Worm (Caenorhabditis elegans) whole organism, L1 larva: ENCODE measurements around the gene col-3.
A peak's percentile ranks its signal among the peaks of the same experiment; 100 is the strongest.

Experiments used
- C04F5.9 ChIP-seq: sonication (generic microtip); optimal IDR thresholded peaks from 2 replicates; lab custom pipeline; 2016; ENCODE audit warnings: missing genetic modification characterization, missing compliant biosample characterization
- C34B4.2 ChIP-seq: sonication (generic microtip); optimal IDR thresholded peaks from 2 replicates; lab custom pipeline; 2017; ENCODE audit warnings: mild to moderate bottlenecking, missing genetic modification characterization, missing compliant biosample characterization
- F16B12.6 ChIP-seq: fragments of 150-350 bp; optimal IDR thresholded peaks from 2 replicates; lab custom pipeline; 2014; ENCODE audit warnings: missing biosample characterization, missing genetic modification characterization
- Y116A8C.19 ChIP-seq: sonication (generic microtip); optimal IDR thresholded peaks from 2 replicates; lab custom pipeline; 2016; ENCODE audit warnings: missing compliant biosample characterization, missing genetic modification characterization, borderline replicate concordance
- aly-2 ChIP-seq: fragments of 150-350 bp; optimal IDR thresholded peaks from 2 replicates; lab custom pipeline; 2014; ENCODE audit warnings: missing biosample characterization, missing genetic modification characterization
- blmp-1 ChIP-seq: fragments of 150-350 bp; optimal IDR thresholded peaks from 2 replicates; lab custom pipeline; 2014; ENCODE audit warnings: missing biosample characterization, missing genetic modification characterization
- ceh-63 ChIP-seq: fragments of 200-800 bp; sonication (Bioruptor generic); optimal IDR thresholded peaks from 2 replicates; lab custom pipeline; 2018; ENCODE audit warnings: mild to moderate bottlenecking, missing genetic modification characterization, missing compliant biosample characterization
- ceh-8 ChIP-seq: fragments of 200-800 bp; sonication (Bioruptor generic); optimal IDR thresholded peaks from 2 replicates; lab custom pipeline; 2018; ENCODE audit warnings: mild to moderate bottlenecking, missing genetic modification characterization, moderate library complexity, missing compliant biosample characterization
- ceh-82 ChIP-seq, 3 experiments: fragments of 150-350 bp in 1 of 3; sonication (generic microtip) in 2 of 3; optimal IDR thresholded peaks; 2 replicates each; lab custom pipeline; 2014 to 2017; ENCODE audit warnings: missing biosample characterization in 3 of 3, missing genetic modification characterization in 3 of 3
- ceh-88 ChIP-seq: fragments of 200-800 bp; sonication (Bioruptor generic); IDR thresholded peaks from 2 replicates; pipeline ENCODE4 v1.3.6; 2022; ENCODE audit warnings: missing genetic modification characterization, missing compliant biosample characterization
- ceh-90 ChIP-seq: sonication (generic microtip); optimal IDR thresholded peaks from 2 replicates; lab custom pipeline; 2016; ENCODE audit warnings: missing genetic modification characterization, missing compliant biosample characterization
- ces-1 ChIP-seq: fragments of 150-350 bp; optimal IDR thresholded peaks from 2 replicates; lab custom pipeline; 2014; ENCODE audit warnings: missing biosample characterization, missing genetic modification reagents, missing genetic modification characterization
- dpl-1 ChIP-seq, 3 experiments: fragments of 150-350 bp in 2 of 3; sonication (generic microtip) in 1 of 3; optimal IDR thresholded peaks; 2 replicates each; lab custom pipeline; 2014 to 2017; ENCODE audit warnings: missing biosample characterization in 3 of 3, missing genetic modification characterization in 3 of 3, missing genetic modification reagents in 3 of 3
- dsc-1 ChIP-seq: sonication (generic microtip); optimal IDR thresholded peaks from 2 replicates; lab custom pipeline; 2016; ENCODE audit warnings: mild to moderate bottlenecking, missing genetic modification characterization, missing compliant biosample characterization
- efl-1 ChIP-seq, 4 experiments: fragments of 150-350 bp; optimal IDR thresholded peaks in 3 of 4; peaks in 1 of 4; 1 replicate in 1 of 4; 2 replicates in 3 of 4; lab custom pipeline; 2014; ENCODE audit warnings: missing biosample characterization in 2 of 4, missing genetic modification characterization in 2 of 4, missing genetic modification reagents in 2 of 4
- efl-3 ChIP-seq: fragments of 200-800 bp; sonication (Bioruptor generic); optimal IDR thresholded peaks from 2 replicates; lab custom pipeline; 2018; ENCODE audit warnings: mild to moderate bottlenecking, missing genetic modification characterization, missing compliant biosample characterization
- egl-13 ChIP-seq: sonication (generic microtip); optimal IDR thresholded peaks from 2 replicates; lab custom pipeline; 2016; ENCODE audit warnings: missing genotype, missing genetic modification reagents, missing genetic modification characterization, missing compliant biosample characterization
- elt-2 ChIP-seq: sonication (generic microtip); optimal IDR thresholded peaks from 2 replicates; lab custom pipeline; 2016; ENCODE audit warnings: missing genetic modification characterization, mild to moderate bottlenecking, inconsistent platforms, missing compliant biosample characterization, missing genetic modification reagents
- fkh-10 ChIP-seq: sonication (generic microtip); optimal IDR thresholded peaks from 2 replicates; lab custom pipeline; 2017; ENCODE audit warnings: missing biosample characterization, missing genetic modification reagents, missing genetic modification characterization
- fkh-4 ChIP-seq: sonication (generic microtip); optimal IDR thresholded peaks from 2 replicates; lab custom pipeline; 2016; ENCODE audit warnings: missing compliant biosample characterization, missing genetic modification characterization, borderline replicate concordance
- fos-1 ChIP-seq: fragments of 150-350 bp; optimal IDR thresholded peaks from 2 replicates; lab custom pipeline; 2014; ENCODE audit warnings: missing biosample characterization, missing genetic modification characterization
- grh-1 ChIP-seq: fragments of 200-800 bp; sonication (Bioruptor generic); IDR thresholded peaks from 2 replicates; pipeline ENCODE4 v1.3.6; 2022; ENCODE audit warnings: missing genetic modification reagents, missing genetic modification characterization, missing compliant biosample characterization
- hlh-4 ChIP-seq: sonication (generic microtip); optimal IDR thresholded peaks from 2 replicates; lab custom pipeline; 2016; ENCODE audit warnings: mild to moderate bottlenecking, missing genetic modification characterization, missing compliant biosample characterization
- hpl-2 ChIP-seq: fragments of 150-350 bp; optimal IDR thresholded peaks from 2 replicates; lab custom pipeline; 2014; ENCODE audit warnings: missing biosample characterization, missing genetic modification reagents, missing genetic modification characterization
- irx-1 ChIP-seq: sonication (generic microtip); optimal IDR thresholded peaks from 2 replicates; lab custom pipeline; 2016; ENCODE audit warnings: missing genetic modification characterization, missing compliant biosample characterization
- isw-1 ChIP-seq: fragments of 200-800 bp; sonication (Bioruptor generic); IDR thresholded peaks from 2 replicates; pipeline ENCODE4 v1.3.6; 2022; ENCODE audit warnings: missing genetic modification characterization, missing compliant biosample characterization
- lin-13 ChIP-seq: fragments of 150-350 bp; optimal IDR thresholded peaks from 2 replicates; lab custom pipeline; 2014; ENCODE audit warnings: missing biosample characterization, missing genetic modification reagents, missing genetic modification characterization
- lin-14 ChIP-seq: fragments of 200-800 bp; sonication (Bioruptor generic); optimal IDR thresholded peaks from 2 replicates; lab custom pipeline; 2018; ENCODE audit warnings: mild to moderate bottlenecking, missing genetic modification characterization, moderate library complexity, missing compliant biosample characterization
- lir-3 ChIP-seq: sonication (generic microtip); optimal IDR thresholded peaks from 2 replicates; lab custom pipeline; 2016; ENCODE audit warnings: mild to moderate bottlenecking, missing genetic modification characterization, moderate library complexity, missing compliant biosample characterization; ENCODE audit not compliant: poor library complexity
- lsy-2 ChIP-seq, 2 experiments: fragments of 150-350 bp; optimal IDR thresholded peaks; 2 replicates each; lab custom pipeline; 2014; ENCODE audit warnings: missing biosample characterization in 2 of 2, missing genetic modification characterization in 2 of 2
- mab-9 ChIP-seq: fragments of 200-800 bp; sonication (Bioruptor generic); IDR thresholded peaks from 2 replicates; pipeline ENCODE4 v1.3.6; 2022; ENCODE audit warnings: missing genetic modification reagents, missing genetic modification characterization, missing compliant biosample characterization
- mdl-1 ChIP-seq, 2 experiments: fragments of 150-350 bp; optimal IDR thresholded peaks; 2 replicates each; lab custom pipeline; 2014 to 2017; ENCODE audit warnings: missing biosample characterization in 2 of 2, missing genetic modification characterization in 2 of 2, inconsistent platforms in 1 of 2
- mef-2 ChIP-seq: fragments of 150-350 bp; optimal IDR thresholded peaks from 2 replicates; lab custom pipeline; 2014; ENCODE audit warnings: missing biosample characterization, missing genetic modification characterization
- mep-1 ChIP-seq: fragments of 150-350 bp; optimal IDR thresholded peaks from 2 replicates; lab custom pipeline; 2014; ENCODE audit warnings: missing biosample characterization, missing genetic modification characterization
- nhr-11 ChIP-seq: fragments of 150-350 bp; optimal IDR thresholded peaks from 2 replicates; lab custom pipeline; 2014; ENCODE audit warnings: missing biosample characterization, missing genetic modification characterization
- nhr-19 ChIP-seq: fragments of 200-800 bp; sonication (Bioruptor generic); conservative IDR thresholded peaks from 2 replicates; pipeline ENCODE4 v1.3.6; 2022; ENCODE audit warnings: missing genetic modification characterization, missing compliant biosample characterization
- nhr-20 ChIP-seq: sonication (generic microtip); optimal IDR thresholded peaks from 2 replicates; lab custom pipeline; 2016; ENCODE audit warnings: mild to moderate bottlenecking, missing genetic modification characterization, missing compliant biosample characterization
- nhr-237 ChIP-seq: fragments of 150-350 bp; optimal IDR thresholded peaks from 2 replicates; lab custom pipeline; 2014; ENCODE audit warnings: missing biosample characterization, missing genetic modification characterization
- nhr-71 ChIP-seq: sonication (generic microtip); optimal IDR thresholded peaks from 2 replicates; lab custom pipeline; 2016; ENCODE audit warnings: mild to moderate bottlenecking, missing genetic modification characterization, moderate library complexity, missing compliant biosample characterization
- nhr-77 ChIP-seq: fragments of 150-350 bp; optimal IDR thresholded peaks from 2 replicates; lab custom pipeline; 2014; ENCODE audit warnings: missing biosample characterization, missing genetic modification characterization
- nhr-84 ChIP-seq: sonication (generic microtip); optimal IDR thresholded peaks from 2 replicates; lab custom pipeline; 2017; ENCODE audit warnings: missing biosample characterization, missing genetic modification characterization
- nhr-90 ChIP-seq: sonication (generic microtip); optimal IDR thresholded peaks from 2 replicates; lab custom pipeline; 2016; ENCODE audit warnings: mild to moderate bottlenecking, missing genetic modification characterization, missing compliant biosample characterization; ENCODE audit not compliant: poor library complexity
- pag-3 ChIP-seq: sonication (generic microtip); optimal IDR thresholded peaks from 2 replicates; lab custom pipeline; 2017; ENCODE audit warnings: missing genetic modification characterization, mild to moderate bottlenecking, missing compliant biosample characterization, antibody characterized with exemption, borderline replicate concordance; ENCODE audit not compliant: insufficient read depth
- pax-3 ChIP-seq: fragments of 200-800 bp; sonication (Bioruptor generic); optimal IDR thresholded peaks from 2 replicates; lab custom pipeline; 2018; ENCODE audit warnings: mild to moderate bottlenecking, missing genetic modification characterization, moderate library complexity, missing compliant biosample characterization
- sup-37 ChIP-seq: fragments of 200-800 bp; sonication (Bioruptor generic); optimal IDR thresholded peaks from 2 replicates; lab custom pipeline; 2018; ENCODE audit warnings: mild to moderate bottlenecking, missing genetic modification characterization, missing compliant biosample characterization
- tbx-2 ChIP-seq: sonication (generic microtip); optimal IDR thresholded peaks from 2 replicates; lab custom pipeline; 2016; ENCODE audit warnings: missing genetic modification characterization, missing compliant biosample characterization
- unc-130 ChIP-seq: fragments of 150-350 bp; optimal IDR thresholded peaks from 2 replicates; lab custom pipeline; 2017; ENCODE audit warnings: missing biosample characterization, missing genetic modification characterization, inconsistent platforms
- unc-30 ChIP-seq: sonication (generic microtip); optimal IDR thresholded peaks from 2 replicates; lab custom pipeline; 2017; ENCODE audit warnings: missing biosample characterization, missing genetic modification characterization
- unc-62 ChIP-seq: fragments of 150-350 bp; optimal IDR thresholded peaks from 2 replicates; lab custom pipeline; 2014; ENCODE audit warnings: missing biosample characterization, missing genetic modification reagents, missing genetic modification characterization
- unc-98 ChIP-seq: fragments of 200-800 bp; sonication (Bioruptor generic); IDR thresholded peaks from 2 replicates; pipeline ENCODE4 v1.3.6; 2022; ENCODE audit warnings: missing genetic modification characterization, missing compliant biosample characterization
- xbp-1 ChIP-seq: sonication (generic microtip); optimal IDR thresholded peaks from 2 replicates; lab custom pipeline; 2016; ENCODE audit warnings: missing genetic modification characterization, missing compliant biosample characterization
- zip-4 ChIP-seq: fragments of 200-800 bp; sonication (Bioruptor generic); optimal IDR thresholded peaks from 2 replicates; lab custom pipeline; 2018; ENCODE audit warnings: mild to moderate bottlenecking, missing genetic modification characterization, moderate library complexity, missing compliant biosample characterization

col-3 gene

DNA sequence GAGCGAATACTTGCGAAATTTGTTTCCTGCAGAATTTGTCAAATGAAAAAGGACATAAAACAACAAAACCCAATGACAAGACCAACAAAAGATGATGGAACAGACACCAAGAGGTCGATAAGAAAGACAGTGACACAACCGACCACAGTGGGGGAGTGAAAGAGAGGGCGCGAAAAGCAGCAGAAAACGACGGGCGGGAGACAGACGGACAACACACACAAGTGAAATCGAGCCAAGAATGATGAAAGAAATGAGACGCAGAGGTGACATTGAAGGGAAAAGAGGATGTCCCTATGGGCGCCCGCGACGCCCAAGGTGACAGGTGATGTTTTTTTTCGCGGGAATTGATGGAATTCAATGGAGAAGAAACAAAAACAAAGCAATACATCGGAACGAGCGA lies 41.5 kb downstream of the col-3 start:
- TF ChIP-seq nhr-237 = no peak
- TF ChIP-seq hlh-4 (tag; lab: Kevin White, UChicago) = no peak
- no peak for TF ChIP-seq ceh-63 (GFP tag; lab: Kevin White, UChicago)
- peak; percentile 51 to 64 (median 56) for TF ChIP-seq dpl-1 (GFP tag; optimal IDR thresholded peaks at IDR 0.05; lab: Kevin White, UChicago)
- peak; percentile 77 for TF ChIP-seq mep-1
- TF ChIP-seq unc-98 (GFP tag; lab: Robert Waterston, UW) = no peak
- no peak for TF ChIP-seq fos-1
- no peak for TF ChIP-seq unc-130 (tag; lab: Kevin White, UChicago)
- TF ChIP-seq mdl-1 (tag; optimal IDR thresholded peaks at IDR 0.05; lab: Kevin White, UChicago) = peak in 1 of 2 experiments; percentile 46
- TF ChIP-seq unc-62 (GFP tag; lab: Kevin White, UChicago) = no peak
- peak in 1 of 3 experiments; percentile 18 for TF ChIP-seq ceh-82 (tag; optimal IDR thresholded peaks at IDR 0.05; lab: Kevin White, UChicago)
- TF ChIP-seq fkh-4 = no peak
- no peak for TF ChIP-seq lin-13 (GFP tag; lab: Kevin White, UChicago)
- peak; percentile 59 to 68 for TF ChIP-seq efl-1 (optimal IDR thresholded peaks at IDR 0.05; lab: Kevin White, UChicago)
- TF ChIP-seq efl-1 (GFP tag; optimal IDR thresholded peaks at IDR 0.05 in 1 of 2; lab: Kevin White, UChicago) = peak; percentile 47 to 97
- peak; percentile 34 for TF ChIP-seq nhr-77 (tag; lab: Kevin White, UChicago)
- peak; percentile 27 to 52 for TF ChIP-seq lsy-2 (tag; optimal IDR thresholded peaks at IDR 0.05; lab: Kevin White, UChicago)
- no peak for TF ChIP-seq irx-1 (tag; lab: Kevin White, UChicago)
- no peak for TF ChIP-seq F16B12.6 (tag; lab: Kevin White, UChicago)
- no peak for TF ChIP-seq nhr-11 (tag; lab: Kevin White, UChicago)
- no peak for TF ChIP-seq Y116A8C.19 (tag; lab: Kevin White, UChicago)
- TF ChIP-seq mef-2 (tag; lab: Kevin White, UChicago) = no peak
- TF ChIP-seq hpl-2 = no peak
- TF ChIP-seq isw-1 (GFP tag; lab: Robert Waterston, UW) = no peak
- peak; percentile 57 for TF ChIP-seq nhr-90 (tag; lab: Kevin White, UChicago)
- TF ChIP-seq nhr-19 = peak; percentile 33
- no peak for TF ChIP-seq nhr-84 (tag; lab: Kevin White, UChicago)
- TF ChIP-seq lin-14 = peak; percentile 97
- TF ChIP-seq ceh-8 (GFP tag; lab: Kevin White, UChicago) = no peak
- peak; percentile 38 for TF ChIP-seq tbx-2
- TF ChIP-seq zip-4 (GFP tag; lab: Kevin White, UChicago) = no peak
- TF ChIP-seq xbp-1 (tag; lab: Kevin White, UChicago) = no peak
- TF ChIP-seq nhr-20 (tag; lab: Kevin White, UChicago) = peak; percentile 73
- TF ChIP-seq ceh-88 = no peak
- no peak for TF ChIP-seq C34B4.2 (tag; lab: Kevin White, UChicago)
- TF ChIP-seq ceh-90 (tag; lab: Kevin White, UChicago) = no peak
- TF ChIP-seq blmp-1 (tag; lab: Kevin White, UChicago) = peak; percentile 98
- TF ChIP-seq dsc-1 (tag; lab: Kevin White, UChicago) = no peak
- TF ChIP-seq elt-2 (tag; lab: Kevin White, UChicago) = peak; percentile 39
- no peak for TF ChIP-seq unc-30
- no peak for TF ChIP-seq C04F5.9 (tag; lab: Kevin White, UChicago)
- no peak for TF ChIP-seq lir-3 (tag; lab: Kevin White, UChicago)
- no peak for TF ChIP-seq aly-2 (tag; lab: Kevin White, UChicago)
- TF ChIP-seq egl-13 = no peak
- TF ChIP-seq ces-1 (GFP tag; lab: Kevin White, UChicago) = no peak
- TF ChIP-seq nhr-71 (tag; lab: Kevin White, UChicago) = peak; percentile 74
- no peak for TF ChIP-seq sup-37 (GFP tag; lab: Kevin White, UChicago)
- no peak for TF ChIP-seq efl-3 (GFP tag; lab: Kevin White, UChicago)
- no peak for TF ChIP-seq pag-3 (tag; lab: Kevin White, UChicago)
- no peak for TF ChIP-seq grh-1 (GFP tag; lab: Robert Waterston, UW)
- no peak for TF ChIP-seq mab-9 (GFP tag; lab: Robert Waterston, UW)
- no peak for TF ChIP-seq pax-3 (tag; lab: Kevin White, UChicago)
- TF ChIP-seq fkh-10 (GFP tag; lab: Kevin White, UChicago) = no peak
